Worm (Caenorhabditis elegans) whole organism, early embryonic: ENCODE data around the gene C08H9.18.

Experiments
- B0310.2 ChIP-seq: sonication (generic microtip); optimal IDR thresholded peaks from 2 replicates; lab custom pipeline; 2016; ENCODE audit warnings: mild to moderate bottlenecking, missing genetic modification characterization, missing compliant biosample characterization
- F13C5.2 ChIP-seq: sonication (generic microtip); optimal IDR thresholded peaks from 2 replicates; lab custom pipeline; 2017; ENCODE audit warnings: mild to moderate bottlenecking, missing genetic modification characterization, inconsistent platforms, missing compliant biosample characterization
- aly-1 ChIP-seq: sonication (generic microtip); optimal IDR thresholded peaks from 2 replicates; lab custom pipeline; 2016; ENCODE audit warnings: missing genetic modification characterization, missing compliant biosample characterization
- ama-1 ChIP-seq: fragments of 150-350 bp; optimal IDR thresholded peaks from 2 replicates; lab custom pipeline; 2014
- ceh-13 ChIP-seq: fragments of 200-800 bp; sonication (Bioruptor generic); optimal IDR thresholded peaks from 2 replicates; lab custom pipeline; 2018; ENCODE audit warnings: mild to moderate bottlenecking, missing genetic modification characterization, missing compliant biosample characterization
- ceh-36 ChIP-seq: sonication (generic microtip); optimal IDR thresholded peaks from 2 replicates; lab custom pipeline; 2016; ENCODE audit warnings: missing genetic modification characterization, inconsistent platforms, missing compliant biosample characterization
- ets-7 ChIP-seq: sonication (generic microtip); optimal IDR thresholded peaks from 2 replicates; lab custom pipeline; 2016; ENCODE audit warnings: missing genotype, missing genetic modification characterization, missing compliant biosample characterization
- flt-1 ChIP-seq: fragments of 200-800 bp; sonication (Bioruptor generic); IDR thresholded peaks from 2 replicates; pipeline ENCODE4 v1.3.6; 2022; ENCODE audit warnings: missing genetic modification characterization, missing compliant biosample characterization
- hmbx-1 ChIP-seq: sonication (generic microtip); optimal IDR thresholded peaks from 2 replicates; lab custom pipeline; 2016; ENCODE audit warnings: mild to moderate bottlenecking, missing genetic modification characterization, missing compliant biosample characterization
- hmg-4 ChIP-seq: fragments of 200-800 bp; sonication (Bioruptor generic); optimal IDR thresholded peaks from 2 replicates; lab custom pipeline; 2018; ENCODE audit warnings: mild to moderate bottlenecking, missing genetic modification characterization, missing compliant biosample characterization
- hnd-1 ChIP-seq: sonication (generic microtip); optimal IDR thresholded peaks from 2 replicates; lab custom pipeline; 2016; ENCODE audit warnings: missing genetic modification characterization, missing compliant biosample characterization
- pes-1 ChIP-seq: fragments of 200-800 bp; sonication (Bioruptor generic); IDR thresholded peaks from 2 replicates; pipeline ENCODE4 v1.3.6; 2022; ENCODE audit warnings: missing genetic modification reagents, missing genetic modification characterization, missing compliant biosample characterization
- scrt-1 ChIP-seq: fragments of 200-800 bp; sonication (Bioruptor generic); IDR thresholded peaks from 2 replicates; pipeline ENCODE4 v1.3.6; 2022; ENCODE audit warnings: missing genetic modification characterization, missing compliant biosample characterization
- sea-1 ChIP-seq: fragments of 200-800 bp; sonication (Bioruptor generic); conservative IDR thresholded peaks from 2 replicates; pipeline ENCODE4 v1.3.6; 2022; ENCODE audit warnings: missing genetic modification characterization, missing compliant biosample characterization
- tbx-11 ChIP-seq: fragments of 200-800 bp; sonication (Bioruptor generic); IDR thresholded peaks from 2 replicates; pipeline ENCODE4 v1.3.6; 2022; ENCODE audit warnings: missing genetic modification characterization, missing compliant biosample characterization
- tbx-37 ChIP-seq: fragments of 200-800 bp; sonication (Bioruptor generic); conservative IDR thresholded peaks from 2 replicates; pipeline ENCODE4 v1.3.6; 2022; ENCODE audit warnings: missing genetic modification reagents, missing genetic modification characterization, missing compliant biosample characterization
- tra-4 ChIP-seq: sonication (generic microtip); optimal IDR thresholded peaks from 2 replicates; lab custom pipeline; 2017; ENCODE audit warnings: missing genetic modification characterization, missing compliant biosample characterization

C08H9.18 gene

DNA sequence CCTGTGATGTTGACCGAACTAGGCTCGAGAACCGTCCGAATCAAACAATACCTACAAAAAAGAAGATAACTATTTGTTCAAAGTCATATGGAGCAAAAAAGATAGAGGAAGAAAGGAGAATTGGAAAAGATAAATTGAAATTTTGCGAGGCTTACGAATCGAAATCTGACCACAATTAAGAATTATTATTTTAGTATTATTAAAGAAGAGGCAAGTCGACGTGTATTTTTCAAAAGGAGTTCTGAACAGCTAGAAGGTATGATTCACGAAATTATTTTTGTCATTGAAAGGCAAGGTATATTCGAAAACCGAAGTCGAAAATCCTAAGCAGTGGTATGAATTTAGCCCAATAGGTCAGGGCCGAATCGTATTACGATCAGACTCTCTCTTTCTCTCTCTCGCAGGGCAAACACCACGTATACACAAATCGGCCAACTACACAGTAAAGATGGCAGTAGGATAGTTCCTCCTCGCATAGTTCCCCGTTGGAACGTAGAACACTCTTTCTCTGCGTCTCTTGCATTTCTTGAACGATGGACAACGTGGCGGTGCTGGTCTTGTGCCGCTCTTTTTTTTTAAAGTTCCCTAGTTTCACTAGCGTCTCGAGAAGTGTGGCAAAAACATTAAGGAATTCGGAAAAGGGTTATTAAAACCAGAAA is 29.1 kb upstream of the C08H9.18 start, which contains the start of gene vgln-1:
TSS of gene vgln-1 (minus strand) at position 51 of the 659 bp plus-strand sequence.
- no peak for TF ChIP-seq aly-1

ce11 chrII:9888549-9888948 is 26.5 kb upstream of the C08H9.18 start:
- TF ChIP-seq tbx-11 (GFP tag; lab: Robert Waterston, UW), result no peak
- no peak for TF ChIP-seq hmg-4 (GFP tag; lab: Kevin White, UChicago)
- no peak for TF ChIP-seq pes-1 (GFP tag; lab: Robert Waterston, UW)
- TF ChIP-seq aly-1, result no peak
- no peak for TF ChIP-seq sea-1 (GFP tag; lab: Robert Waterston, UW)
- no peak for TF ChIP-seq flt-1 (GFP tag; lab: Robert Waterston, UW)
- no peak for TF ChIP-seq ama-1 (lab: Kevin White, UChicago)
- no peak for TF ChIP-seq hnd-1 (tag; lab: Kevin White, UChicago)
- no peak for TF ChIP-seq ets-7
- no peak for TF ChIP-seq tbx-37 (GFP tag; lab: Robert Waterston, UW)
- TF ChIP-seq B0310.2, result no peak
- TF ChIP-seq ceh-36 (tag; lab: Kevin White, UChicago), result no peak
- TF ChIP-seq tra-4, result no peak
- no peak for TF ChIP-seq ceh-13
- TF ChIP-seq F13C5.2 (tag; lab: Kevin White, UChicago), result no peak
- no peak for TF ChIP-seq scrt-1 (GFP tag; lab: Robert Waterston, UW)
- no peak for TF ChIP-seq hmbx-1 (tag; lab: Kevin White, UChicago)

DNA sequence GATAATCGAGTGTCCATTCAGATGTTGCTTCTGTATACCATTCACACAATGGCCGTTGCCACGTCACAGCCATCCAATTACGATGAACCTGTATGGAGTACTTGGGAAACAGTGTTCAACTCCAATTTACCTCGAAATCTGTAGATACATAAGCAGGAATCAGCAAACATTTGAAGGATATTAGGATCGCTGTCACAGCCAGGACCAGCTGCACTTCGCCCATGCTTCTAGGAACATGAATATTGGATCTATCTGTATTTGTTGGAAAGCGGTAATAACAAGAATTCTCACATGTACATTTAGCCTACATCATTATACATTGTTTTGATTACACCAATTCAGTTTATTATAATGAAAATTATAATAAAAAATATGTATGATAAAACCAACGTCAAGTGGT is 24.2 kb upstream of the C08H9.18 start, which contains the start of gene algn-8:
TSS of gene algn-8 (minus strand) at position 227 of the 400 bp plus-strand sequence.
- TF ChIP-seq ceh-36 (tag; lab: Kevin White, UChicago), result no peak

- TF ChIP-seq sea-1 (GFP tag; lab: Robert Waterston, UW) (no peak), tbx-37 (GFP tag; lab: Robert Waterston, UW) (no peak), scrt-1 (GFP tag; lab: Robert Waterston, UW) (no peak), ets-7 (no peak), pes-1 (GFP tag; lab: Robert Waterston, UW) (no peak), ceh-36 (tag; lab: Kevin White, UChicago) (no peak), flt-1 (GFP tag; lab: Robert Waterston, UW) (no peak), F13C5.2 (tag; lab: Kevin White, UChicago) (no peak), hnd-1 (tag; lab: Kevin White, UChicago) (no peak), tra-4 (no peak), ceh-13 (no peak), B0310.2 (no peak), aly-1 (no peak), ama-1 (lab: Kevin White, UChicago) (no peak), tbx-11 (GFP tag; lab: Robert Waterston, UW) (no peak)
These were observed 18.8 kb upstream of the C08H9.18 start, which contains the start of gene C08H9.15 for ce11 chrII:9880826-9881225. TSS of gene C08H9.15 (plus strand) at chrII:9881193.

ce11 chrII:9879815-9880214 is 17.8 kb upstream of the C08H9.18 start:
- TF ChIP-seq flt-1 (GFP tag; lab: Robert Waterston, UW), result no peak
- no peak for TF ChIP-seq ets-7
- no peak for TF ChIP-seq scrt-1 (GFP tag; lab: Robert Waterston, UW)
- no peak for TF ChIP-seq sea-1 (GFP tag; lab: Robert Waterston, UW)
- TF ChIP-seq F13C5.2 (tag; lab: Kevin White, UChicago), result no peak
- TF ChIP-seq ama-1 (lab: Kevin White, UChicago), result no peak
- TF ChIP-seq B0310.2, result no peak
- TF ChIP-seq hnd-1 (tag; lab: Kevin White, UChicago), result no peak

DNA sequence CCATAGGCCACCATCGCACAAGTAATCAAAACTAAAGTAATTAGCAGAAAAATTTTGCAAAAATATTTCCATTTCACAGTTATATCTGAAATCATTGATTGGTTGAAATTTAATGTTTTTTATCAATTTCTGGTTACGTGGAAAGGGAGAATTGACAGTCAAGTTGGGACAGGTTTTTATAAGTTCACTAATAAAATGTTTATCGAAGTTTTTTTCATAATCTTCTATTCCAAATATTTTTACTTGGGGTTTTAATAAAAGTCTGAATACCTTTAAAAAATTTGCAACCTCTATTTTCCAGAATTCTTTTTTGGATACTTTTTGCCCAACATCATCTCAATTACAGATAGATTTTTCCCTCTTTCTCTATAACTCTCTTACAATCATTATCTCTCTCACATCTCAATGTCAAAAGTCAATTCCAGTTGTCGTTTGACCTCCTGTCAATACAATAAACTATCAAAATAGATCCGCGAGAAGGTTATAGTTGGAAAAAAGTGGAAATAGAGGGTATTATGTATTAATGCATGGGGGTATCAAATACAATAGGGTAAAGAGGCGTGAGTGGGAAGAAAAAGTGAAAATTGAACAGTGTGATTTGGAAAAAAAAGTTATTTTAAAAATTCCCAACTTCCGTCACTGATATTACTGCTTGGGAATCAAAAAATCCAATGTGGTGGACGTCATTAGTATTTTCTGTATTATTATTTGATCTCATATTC is 12.6 kb upstream of the C08H9.18 start, which contains the start of the genes chil-2 and ctsa-3.2:
TSS of gene chil-2 (minus strand) at position 101 of the 722 bp plus-strand sequence.
TSS of gene ctsa-3.2 (plus strand) at position 672 of the 722 bp plus-strand sequence.
- no peak for TF ChIP-seq pes-1 (GFP tag; lab: Robert Waterston, UW)
- TF ChIP-seq scrt-1 (GFP tag; lab: Robert Waterston, UW), result no peak
- no peak for TF ChIP-seq tbx-37 (GFP tag; lab: Robert Waterston, UW)
- TF ChIP-seq sea-1 (GFP tag; lab: Robert Waterston, UW), result no peak
- TF ChIP-seq hnd-1 (tag; lab: Kevin White, UChicago), result no peak
- no peak for TF ChIP-seq flt-1 (GFP tag; lab: Robert Waterston, UW)
- TF ChIP-seq ceh-13, result no peak
- no peak for TF ChIP-seq ama-1 (lab: Kevin White, UChicago)
- no peak for TF ChIP-seq aly-1
- no peak for TF ChIP-seq ceh-36 (tag; lab: Kevin White, UChicago)
- TF ChIP-seq tra-4, result no peak
- no peak for TF ChIP-seq tbx-11 (GFP tag; lab: Robert Waterston, UW)
- no peak for TF ChIP-seq ets-7
- TF ChIP-seq hmg-4 (GFP tag; lab: Kevin White, UChicago), result no peak
- no peak for TF ChIP-seq hmbx-1 (tag; lab: Kevin White, UChicago)
- no peak for TF ChIP-seq B0310.2

DNA sequence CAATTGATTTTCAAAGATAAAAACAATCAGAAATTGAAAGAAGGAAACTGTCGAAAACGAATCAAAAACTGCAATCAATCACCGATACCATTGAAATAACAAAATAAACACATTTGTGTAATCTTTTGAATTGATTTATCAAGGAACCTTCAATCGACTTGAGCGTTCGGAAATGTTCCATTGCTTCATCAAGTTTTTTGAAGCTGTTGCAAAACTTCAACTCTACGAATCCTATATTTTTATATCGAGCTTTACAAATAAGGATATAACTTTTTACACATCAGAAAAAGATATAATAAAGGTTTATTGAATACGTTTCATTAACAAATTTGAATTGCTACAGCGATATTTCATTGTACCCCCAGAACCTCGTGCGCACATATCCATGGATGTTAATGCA is 10.9 kb upstream of the C08H9.18 start, which contains the start of gene chil-8:
TSS of gene chil-8 (minus strand) at position 101 of the 400 bp plus-strand sequence.
- TF ChIP-seq tra-4 (no peak), tbx-11 (GFP tag; lab: Robert Waterston, UW) (no peak), F13C5.2 (tag; lab: Kevin White, UChicago) (no peak), hmbx-1 (tag; lab: Kevin White, UChicago) (no peak), ama-1 (lab: Kevin White, UChicago) (no peak), tbx-37 (GFP tag; lab: Robert Waterston, UW) (no peak), flt-1 (GFP tag; lab: Robert Waterston, UW) (no peak), hnd-1 (tag; lab: Kevin White, UChicago) (no peak), B0310.2 (no peak), scrt-1 (GFP tag; lab: Robert Waterston, UW) (no peak), ceh-13 (no peak), ceh-36 (tag; lab: Kevin White, UChicago) (no peak), pes-1 (GFP tag; lab: Robert Waterston, UW) (no peak), sea-1 (GFP tag; lab: Robert Waterston, UW) (no peak), hmg-4 (GFP tag; lab: Kevin White, UChicago) (no peak), ets-7 (no peak), aly-1 (no peak)
